Worm (Caenorhabditis elegans): ENCODE measurements around the gene cal-5.

Gene cal-5

DNA sequence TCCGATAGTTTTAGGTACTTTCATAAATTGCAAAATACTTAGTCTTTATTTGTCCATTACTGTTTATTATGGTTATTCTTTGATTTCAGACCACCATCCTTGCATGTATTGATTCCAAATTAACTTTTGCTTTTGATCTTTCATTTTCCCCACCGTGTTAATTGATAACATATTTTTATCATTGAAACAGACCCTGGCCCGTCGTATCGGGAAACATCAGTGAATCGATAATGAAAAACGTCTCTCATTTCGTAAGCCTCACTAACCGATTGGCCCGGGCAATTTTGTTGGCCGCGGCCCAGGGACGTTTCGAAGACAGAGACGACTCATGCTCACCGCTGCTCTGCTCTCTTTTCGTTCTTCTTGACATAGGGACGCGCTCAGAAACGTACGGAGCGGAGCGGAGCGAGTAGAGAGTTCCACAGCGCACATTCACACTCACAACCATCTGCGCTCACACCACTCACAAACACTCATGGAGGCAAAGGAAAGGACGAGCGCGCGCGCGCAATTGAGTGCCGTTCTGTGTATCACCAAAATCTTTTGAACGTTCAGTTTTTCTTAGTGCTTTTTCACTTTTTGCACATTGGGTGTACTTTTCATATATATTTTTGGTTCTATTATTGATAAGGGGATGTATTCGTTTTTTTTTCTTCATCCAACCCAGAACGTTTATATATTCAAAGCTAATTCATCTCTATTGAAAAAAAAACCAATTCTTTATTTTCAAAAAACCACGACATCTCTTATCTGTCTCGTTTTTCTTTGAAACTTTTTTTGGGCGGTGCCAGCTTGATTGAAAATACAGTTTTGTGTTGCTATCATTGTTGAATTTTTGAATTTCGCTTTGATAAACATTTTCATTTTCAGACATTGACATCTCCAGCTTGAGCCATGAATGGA lies 13.8 kb downstream of the cal-5 start, which contains the start of gene C24H10.2 (continued):
- TF ChIP-seq sea-2 (GFP tag; IDR thresholded peaks at IDR 0.05), result no peak

DNA sequence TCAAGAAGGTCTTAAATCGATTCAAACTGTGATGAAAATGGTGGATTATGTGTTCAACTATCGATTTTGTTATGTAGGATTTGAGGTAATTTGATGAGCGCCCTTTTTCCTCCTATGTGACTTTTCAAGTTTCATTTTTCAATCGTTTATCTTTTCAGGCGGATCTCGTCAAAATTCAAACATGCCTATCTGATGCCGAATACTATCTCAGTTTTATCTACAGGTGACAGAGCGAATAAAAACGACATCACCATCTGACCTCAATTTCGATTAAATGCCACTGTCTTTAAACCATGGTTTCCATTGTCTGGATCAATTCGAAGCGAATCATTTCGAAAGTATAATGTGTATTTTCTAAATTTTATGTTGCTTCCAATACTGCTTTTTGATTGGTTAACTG lies 16.0 kb downstream of the cal-5 start:
- TF ChIP-seq Y67H2A.10 (GFP tag; conservative IDR thresholded peaks at IDR 0.05) (no peak), attf-5 (GFP tag; optimal IDR thresholded peaks at IDR 0.05) (no peak), F57A8.1 (GFP tag; optimal IDR thresholded peaks at IDR 0.05) (no peak), nfya-2 (GFP tag; IDR thresholded peaks at IDR 0.05) (no peak), zfh-2 (GFP tag; conservative IDR thresholded peaks at IDR 0.05) (no peak), Y56A3A.18 (GFP tag; IDR thresholded peaks at IDR 0.05) (no peak), bed-1 (GFP tag; IDR thresholded peaks at IDR 0.05) (no peak), atf-7 (tag; optimal IDR thresholded peaks at IDR 0.05) (no peak), sea-2 (GFP tag; IDR thresholded peaks at IDR 0.05) (no peak), ztf-6 (GFP tag; IDR thresholded peaks at IDR 0.05) (no peak), C06A6.2 (GFP tag; conservative IDR thresholded peaks at IDR 0.05) (no peak), lag-1 (GFP tag; IDR thresholded peaks at IDR 0.05) (no peak), madf-6 (GFP tag; IDR thresholded peaks at IDR 0.05) (no peak), madf-3 (GFP tag; IDR thresholded peaks at IDR 0.05) (no peak), nfyb-1 (GFP tag; IDR thresholded peaks at IDR 0.05) (no peak), ztf-22 (GFP tag; optimal IDR thresholded peaks at IDR 0.05) (no peak), mes-4 (tag; optimal IDR thresholded peaks at IDR 0.05) (no peak), Y53G8AR.9 (GFP tag; conservative IDR thresholded peaks at IDR 0.05) (no peak), dpl-1 (GFP tag; optimal IDR thresholded peaks at IDR 0.05) (no peak), rpc-1 (optimal IDR thresholded peaks at IDR 0.05) (no peak), rpc-1 (tag; optimal IDR thresholded peaks at IDR 0.05) (no peak)

DNA sequence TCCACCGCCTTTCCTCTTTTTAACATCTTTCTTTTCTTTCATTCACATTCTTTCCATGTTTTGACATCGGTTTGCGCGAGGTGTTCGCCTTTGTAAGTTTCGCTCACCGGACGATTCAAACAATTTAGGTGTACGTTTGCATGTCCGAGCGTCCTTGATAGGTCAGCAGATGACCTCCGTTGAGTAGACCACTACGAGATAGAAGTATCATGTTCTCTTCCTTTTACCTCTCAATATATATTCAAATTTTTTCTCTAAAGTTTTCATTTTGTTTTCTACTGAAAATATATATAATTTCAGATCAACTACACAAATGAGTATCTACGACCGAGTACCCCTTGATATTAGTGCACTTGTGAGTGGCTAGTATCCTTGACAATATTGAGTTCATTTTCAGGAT lies 17.0 kb downstream of the cal-5 start, which contains the start of gene C24H10.3:
TSS of gene C24H10.3 (plus strand) at position 301 of the 400 bp plus-strand sequence.
- TF ChIP-seq ekl-4 (GFP tag; IDR thresholded peaks at IDR 0.05) (no peak), Y53G8AR.9 (GFP tag; conservative IDR thresholded peaks at IDR 0.05) (no peak), B0336.3 (GFP tag; IDR thresholded peaks at IDR 0.05) (no peak), nfya-2 (GFP tag; IDR thresholded peaks at IDR 0.05) (no peak), dpl-1 (GFP tag; optimal IDR thresholded peaks at IDR 0.05) (no peak)

DNA sequence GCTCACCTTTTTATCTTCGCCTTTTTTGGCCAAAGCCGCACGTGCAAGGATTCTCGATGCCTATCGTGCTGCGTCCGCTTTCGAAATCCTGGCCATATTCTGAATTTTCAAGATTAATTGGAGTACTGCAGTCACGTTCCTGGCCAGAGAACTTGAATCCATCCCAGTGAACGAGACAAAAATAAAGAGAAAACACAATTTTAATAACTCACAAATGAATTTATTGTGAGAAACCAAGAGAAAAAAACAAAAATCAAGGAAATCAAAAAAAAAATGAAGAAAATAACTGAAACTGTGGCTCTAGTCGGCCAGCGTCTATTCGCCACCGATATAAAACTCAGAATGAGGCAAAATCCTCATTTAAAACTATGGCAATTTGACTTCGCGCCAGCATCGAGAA lies 18.6 kb downstream of the cal-5 start, which contains the start of gene C24H10.4:
TSS of gene C24H10.4 (minus strand) at position 101 of the 400 bp plus-strand sequence.
- TF ChIP-seq ztf-18 (tag; optimal IDR thresholded peaks at IDR 0.05) (peak; percentile 60), T07F8.4 (tag; optimal IDR thresholded peaks at IDR 0.05) (no peak)

DNA sequence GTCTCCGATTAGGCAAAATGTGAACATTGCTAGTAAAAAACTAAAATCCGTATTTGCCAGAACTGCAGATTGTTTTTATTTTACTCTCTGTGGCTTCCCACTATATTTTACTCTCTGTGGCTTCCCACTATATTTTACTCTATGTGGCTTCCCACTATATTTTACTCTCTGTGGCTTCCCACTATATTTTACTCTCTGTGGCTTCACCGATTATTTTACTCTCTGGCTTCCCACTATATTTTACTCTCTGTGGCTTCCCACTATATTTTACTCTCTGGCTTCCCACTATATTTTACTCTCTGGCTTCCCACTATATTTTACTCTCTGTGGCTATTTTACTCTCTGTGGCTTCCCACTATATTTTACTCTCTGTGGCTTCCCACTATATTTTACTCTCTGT lies 21.6 kb downstream of the cal-5 start:
- TF ChIP-seq mes-4 (tag; optimal IDR thresholded peaks at IDR 0.05), result peak; percentile 2
- peak; percentile 9 for TF ChIP-seq die-1 (tag; optimal IDR thresholded peaks at IDR 0.05)

DNA sequence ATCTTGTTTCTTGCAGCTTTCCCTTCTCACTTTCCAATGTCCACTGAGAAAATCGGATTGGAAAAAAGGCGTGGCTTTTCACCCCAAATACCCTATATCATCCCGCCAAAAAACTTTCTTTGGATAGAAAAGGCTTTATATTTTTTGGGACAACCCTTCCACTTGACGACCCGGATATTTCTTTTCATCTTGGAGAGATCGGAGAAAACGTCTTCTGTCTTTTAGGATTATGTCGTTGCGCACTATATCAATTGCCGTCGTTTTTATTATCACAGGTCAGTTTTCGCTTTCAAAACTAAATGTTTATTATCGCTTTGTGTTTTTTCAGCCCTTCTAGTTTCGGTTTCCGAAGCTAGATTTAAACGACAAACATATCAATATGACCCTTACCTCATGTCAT lies 33.9 kb downstream of the cal-5 start, which contains the start of gene Y64H9A.2:
TSS of gene Y64H9A.2 (plus strand) at position 90 of the 400 bp plus-strand sequence.
- TF ChIP-seq madf-6 (GFP tag; IDR thresholded peaks at IDR 0.05) (no peak), somi-1 (GFP tag; optimal IDR thresholded peaks at IDR 0.05) (no peak), nhr-27 (tag; optimal IDR thresholded peaks at IDR 0.05) (no peak), attf-6 (GFP tag; IDR thresholded peaks at IDR 0.05) (no peak), F57C9.4 (tag; optimal IDR thresholded peaks at IDR 0.05) (no peak), K12H6.12 (tag; optimal IDR thresholded peaks at IDR 0.05) (no peak), mes-4 (tag; optimal IDR thresholded peaks at IDR 0.05) (no peak), F37B4.10 (GFP tag; IDR thresholded peaks at IDR 0.05) (no peak), ztf-22 (GFP tag; optimal IDR thresholded peaks at IDR 0.05) (no peak), nhr-90 (tag; optimal IDR thresholded peaks at IDR 0.05) (no peak), F23B12.7 (tag; optimal IDR thresholded peaks at IDR 0.05; ENCODE audit: insufficient read depth) (no peak), B0035.1 (tag; optimal IDR thresholded peaks at IDR 0.05) (no peak), bed-2 (GFP tag; IDR thresholded peaks at IDR 0.05) (no peak), tbp1 (GFP tag; optimal IDR thresholded peaks at IDR 0.05) (no peak), ceh-100 (GFP tag; IDR thresholded peaks at IDR 0.05) (no peak), ceh-79 (tag; optimal IDR thresholded peaks at IDR 0.05) (no peak), ztf-18 (tag; optimal IDR thresholded peaks at IDR 0.05) (no peak), lir-1 (GFP tag; conservative IDR thresholded peaks at IDR 0.05) (no peak)
